Worm (Caenorhabditis elegans): ENCODE measurements around the gene sec-61.G.
A peak's percentile ranks its signal among the peaks of the same experiment; 100 is the strongest.

Gene sec-61.G

ce11 chrV:10939990-10940570 is 43.1 kb upstream of the sec-61.G start:
- TF ChIP-seq elt-1 (tag; optimal IDR thresholded peaks at IDR 0.05; ENCODE audit: borderline replicate concordance, insufficient read depth) (peak; percentile 6), unc-39 (tag; optimal IDR thresholded peaks at IDR 0.05) (no peak)

DNA sequence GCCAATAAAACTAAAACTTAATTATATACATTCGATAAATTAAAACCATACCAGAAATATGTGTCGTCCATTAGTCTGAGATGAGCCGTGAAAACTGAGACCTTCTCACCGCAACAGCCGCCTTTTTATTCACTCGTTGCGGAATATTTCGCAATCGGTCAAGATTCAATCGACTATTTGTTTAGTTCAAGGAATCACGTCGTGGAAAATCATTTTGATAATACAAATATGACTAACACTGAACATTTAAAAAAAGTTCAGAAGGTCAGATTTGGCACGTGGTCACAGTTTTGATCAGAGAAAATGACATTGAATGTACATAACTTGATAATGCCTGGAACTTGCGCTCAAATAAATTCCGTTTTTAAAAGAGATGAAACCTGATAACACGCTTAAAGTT is 41.8 kb upstream of the sec-61.G start, which contains the start of gene F17C11.11:
F17C11.11 (minus strand) TSS at position 79 of the 400 bp plus-strand sequence.
- TF ChIP-seq lsy-2 (tag; optimal IDR thresholded peaks at IDR 0.05) (no peak), nhr-76 (tag; optimal IDR thresholded peaks at IDR 0.05) (no peak), hlh-1 (tag; optimal IDR thresholded peaks at IDR 0.05) (peak; percentile 5)

DNA sequence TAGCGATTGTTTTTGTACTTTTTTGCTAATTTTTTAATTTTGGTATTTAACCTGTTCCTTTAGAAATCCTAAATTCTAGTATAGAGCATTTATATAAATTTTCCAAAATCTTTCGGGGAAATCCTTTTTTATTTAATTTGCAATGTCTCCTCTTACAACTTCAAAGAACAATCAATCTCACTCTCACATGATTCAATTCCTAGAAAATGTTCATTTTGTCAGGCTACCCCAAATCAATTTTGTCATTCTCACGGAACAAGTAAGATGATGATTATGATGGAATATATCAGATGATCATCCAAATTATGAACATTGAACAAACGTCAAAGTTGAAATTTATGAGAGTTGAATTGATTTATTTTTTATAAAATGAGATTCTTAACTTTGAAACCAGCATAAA is 40.4 kb upstream of the sec-61.G start:
- TF ChIP-seq cnd-1 (tag; optimal IDR thresholded peaks at IDR 0.05) (no peak), ceh-39 (tag; optimal IDR thresholded peaks at IDR 0.05) (no peak), nhr-28 (tag; optimal IDR thresholded peaks at IDR 0.05) (no peak), lsy-2 (tag; optimal IDR thresholded peaks at IDR 0.05) (no peak)

- TF ChIP-seq ham-2 (GFP tag; optimal IDR thresholded peaks at IDR 0.05) = no peak
- TF ChIP-seq nhr-76 (tag; optimal IDR thresholded peaks at IDR 0.05) = no peak
- no peak for TF ChIP-seq nhr-12 (tag; optimal IDR thresholded peaks at IDR 0.05)
- TF ChIP-seq nhr-2 (tag; optimal IDR thresholded peaks at IDR 0.05) = no peak
- TF ChIP-seq mls-2 (tag; optimal IDR thresholded peaks at IDR 0.05) = no peak
- no peak for TF ChIP-seq hlh-1 (tag; optimal IDR thresholded peaks at IDR 0.05)
- no peak for TF ChIP-seq cnd-1 (tag; optimal IDR thresholded peaks at IDR 0.05)
- no peak for TF ChIP-seq tbx-8 (GFP tag; optimal IDR thresholded peaks at IDR 0.05)
- TF ChIP-seq lsy-2 (tag; optimal IDR thresholded peaks at IDR 0.05) = no peak
- TF ChIP-seq drap-1 (GFP tag; optimal IDR thresholded peaks at IDR 0.05) = no peak
- TF ChIP-seq bed-3 (GFP tag; optimal IDR thresholded peaks at IDR 0.05) = no peak
- TF ChIP-seq lin-32 (GFP tag; optimal IDR thresholded peaks at IDR 0.05) = no peak
These were observed 39.7 kb upstream of the sec-61.G start, which contains the start of gene F17C11.12 for ce11 chrV:10936681-10937080. TSS of gene F17C11.12 (minus strand) at chrV:10936920.

- TF ChIP-seq sptf-1 (tag; optimal IDR thresholded peaks at IDR 0.05) (no peak), nhr-76 (tag; optimal IDR thresholded peaks at IDR 0.05) (no peak), bed-3 (GFP tag; optimal IDR thresholded peaks at IDR 0.05) (no peak), sem-2 (GFP tag; optimal IDR thresholded peaks at IDR 0.05) (no peak), mls-2 (tag; optimal IDR thresholded peaks at IDR 0.05) (no peak), ceh-43 (GFP tag; optimal IDR thresholded peaks at IDR 0.05) (no peak), nhr-2 (tag; optimal IDR thresholded peaks at IDR 0.05) (no peak), drap-1 (GFP tag; optimal IDR thresholded peaks at IDR 0.05) (no peak), nhr-28 (tag; optimal IDR thresholded peaks at IDR 0.05) (no peak)
These were observed 35.5 kb upstream of the sec-61.G start, which contains the start of gene F58B4.5 for ce11 chrV:10932411-10932810. TSS of gene F58B4.5 (plus strand) at chrV:10932693.

ce11 chrV:10931189-10931588 is 34.2 kb upstream of the sec-61.G start, which contains the start of gene scvp-1:
TSS of gene scvp-1 (minus strand) at chrV:10931289.
- TF ChIP-seq ceh-83 (GFP tag; optimal IDR thresholded peaks at IDR 0.05) (no peak), nhr-12 (tag; optimal IDR thresholded peaks at IDR 0.05) (no peak), sem-2 (GFP tag; optimal IDR thresholded peaks at IDR 0.05) (no peak), bed-3 (GFP tag; optimal IDR thresholded peaks at IDR 0.05) (no peak), lsy-2 (tag; optimal IDR thresholded peaks at IDR 0.05) (no peak), ceh-39 (tag; optimal IDR thresholded peaks at IDR 0.05) (no peak), sptf-1 (tag; optimal IDR thresholded peaks at IDR 0.05) (no peak), nhr-76 (tag; optimal IDR thresholded peaks at IDR 0.05) (no peak)

ce11 chrV:10929511-10929910 is 32.6 kb upstream of the sec-61.G start, which contains the start of gene F58B4.3:
TSS of gene F58B4.3 (plus strand) at chrV:10929811.
- TF ChIP-seq tbx-8 (GFP tag; optimal IDR thresholded peaks at IDR 0.05) (no peak), ces-1 (GFP tag; optimal IDR thresholded peaks at IDR 0.05) (no peak), bed-3 (GFP tag; optimal IDR thresholded peaks at IDR 0.05) (no peak), ztf-11 (tag; optimal IDR thresholded peaks at IDR 0.05) (no peak), unc-39 (tag; optimal IDR thresholded peaks at IDR 0.05) (no peak), unc-62 (GFP tag; optimal IDR thresholded peaks at IDR 0.05) (no peak)

ce11 chrV:10925658-10926057 is 28.7 kb upstream of the sec-61.G start:
- TF ChIP-seq ztf-11 (tag; optimal IDR thresholded peaks at IDR 0.05) (no peak), elt-1 (tag; optimal IDR thresholded peaks at IDR 0.05; ENCODE audit: borderline replicate concordance, insufficient read depth) (no peak), M03D4.4 (tag; optimal IDR thresholded peaks at IDR 0.05) (no peak), ceh-43 (GFP tag; optimal IDR thresholded peaks at IDR 0.05) (no peak), nhr-28 (tag; optimal IDR thresholded peaks at IDR 0.05) (no peak), unc-120 (tag; optimal IDR thresholded peaks at IDR 0.05; ENCODE audit: poor library complexity, severe bottlenecking) (no peak), unc-39 (tag; optimal IDR thresholded peaks at IDR 0.05) (no peak), lin-13 (tag; optimal IDR thresholded peaks at IDR 0.05) (no peak), drap-1 (GFP tag; optimal IDR thresholded peaks at IDR 0.05) (no peak), sem-2 (GFP tag; optimal IDR thresholded peaks at IDR 0.05) (no peak), sptf-1 (tag; optimal IDR thresholded peaks at IDR 0.05) (no peak), cnd-1 (tag; optimal IDR thresholded peaks at IDR 0.05) (no peak), ham-2 (GFP tag; optimal IDR thresholded peaks at IDR 0.05) (no peak)
